Worm (Caenorhabditis elegans): ENCODE measurements around the gene sri-38.

DNA sequence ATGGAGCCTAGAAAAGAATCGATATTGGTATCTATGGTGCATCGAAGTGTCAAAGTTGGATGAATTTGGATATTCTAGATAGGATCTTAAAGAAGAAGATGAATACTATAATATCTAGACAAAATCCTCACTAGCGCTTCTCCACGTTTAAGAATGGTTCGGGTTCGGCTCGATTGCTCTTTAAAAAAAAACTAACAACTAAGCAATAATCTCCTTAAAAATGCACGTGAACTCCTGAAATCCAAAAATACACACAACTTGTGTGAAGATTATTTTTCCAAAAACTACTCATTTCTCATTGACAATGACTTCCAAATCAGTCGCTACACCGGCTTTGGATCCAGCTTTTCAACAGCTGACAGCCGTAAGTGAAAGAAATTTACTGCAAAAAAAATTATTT lies 20.5 kb downstream of the sri-38 start, which contains the start of gene D2062.1:
- TF ChIP-seq nhr-237 (tag; optimal IDR thresholded peaks at IDR 0.05) (no peak), ztf-4 (tag; optimal IDR thresholded peaks at IDR 0.05) (no peak), ZK546.5 (tag; optimal IDR thresholded peaks at IDR 0.05) (no peak), mdl-1 (tag; optimal IDR thresholded peaks at IDR 0.05) (no peak)

Data from whole organism, L3 larva.